Fruit fly (Drosophila melanogaster): ENCODE data around the gene Or85e.

The Or85e gene

dm6 chr3R:8652731-8653130 lies 17.1 kb upstream of the Or85e start, which contains the start of the genes Sys1 and Dhod (continued):
- TF ChIP-seq dysf (GFP tag; IDR thresholded peaks at IDR 0.05) (peak; percentile 37; the same call in 1 of the 3 replicates), CG34422 (GFP tag; IDR thresholded peaks at IDR 0.05) (peak; percentile 85; the same call in 2 of the 3 replicates), Fer1 (GFP tag; optimal IDR thresholded peaks at IDR 0.05) (peak; percentile 65), kni (GFP tag; optimal IDR thresholded peaks at IDR 0.05) (no peak), tll (GFP tag; optimal IDR thresholded peaks at IDR 0.05) (peak in 1 of 2 experiments; percentile 25), maf-S (GFP tag; optimal IDR thresholded peaks at IDR 0.05) (peak; percentile 67), ro (GFP tag; IDR thresholded peaks at IDR 0.05) (no peak), CG14014 (GFP tag; IDR thresholded peaks at IDR 0.05) (peak; percentile 59; the same call in 1 of the 2 replicates), Dbx (GFP tag; IDR thresholded peaks at IDR 0.05) (peak; percentile 77), toy (GFP tag; IDR thresholded peaks at IDR 0.05) (no peak), GATAe (GFP tag; conservative IDR thresholded peaks at IDR 0.05) (no peak), D (optimal IDR thresholded peaks at IDR 0.05) (no peak), D (GFP tag; optimal IDR thresholded peaks at IDR 0.05) (no peak), HLH54F (GFP tag; optimal IDR thresholded peaks at IDR 0.05) (peak; percentile 74), CG18619 (GFP tag; optimal IDR thresholded peaks at IDR 0.05) (peak; percentile 36), hkb (optimal IDR thresholded peaks at IDR 0.05) (no peak), hkb (GFP tag; IDR thresholded peaks at IDR 0.05) (peak; percentile 65; the same call in 1 of the 2 replicates), CG15269 (tag; optimal IDR thresholded peaks at IDR 0.05) (peak; percentile 64), Chrac-16 (GFP tag; optimal IDR thresholded peaks at IDR 0.05) (peak; percentile 51), CG13894 (tag; optimal IDR thresholded peaks at IDR 0.05) (peak; percentile 71), Nf-YA (GFP tag; IDR thresholded peaks at IDR 0.05) (peak; percentile 24; the same call in 1 of the 2 replicates), CG10979 (tag; optimal IDR thresholded peaks at IDR 0.05) (peak; percentile 61), CG13287 (GFP tag; IDR thresholded peaks at IDR 0.05; ENCODE audit: partially characterized antibody) (peak; percentile 90), sens-2 (GFP tag; IDR thresholded peaks at IDR 0.05) (peak; percentile 36; the same call in 1 of the 2 replicates), CG9817 (tag; optimal IDR thresholded peaks at IDR 0.05) (peak; percentile 56), so (GFP tag; IDR thresholded peaks at IDR 0.05) (peak; percentile 70; the same call in 2 of the 3 replicates), Hsf (GFP tag; optimal IDR thresholded peaks at IDR 0.05) (peak; percentile 75), CG1529 (GFP tag; optimal IDR thresholded peaks at IDR 0.05) (no peak), zen2 (GFP tag; IDR thresholded peaks at IDR 0.05; ENCODE audit: partially characterized antibody) (peak; percentile 83; the same call in 2 of the 3 replicates), Fer3 (tag; optimal IDR thresholded peaks at IDR 0.05) (peak; percentile 40), chm (GFP tag; IDR thresholded peaks at IDR 0.05) (no peak; the same call in 1 of the 2 replicates), CG3281 (GFP tag; optimal IDR thresholded peaks at IDR 0.05) (peak; percentile 55), CG32767 (GFP tag; IDR thresholded peaks at IDR 0.05) (peak; percentile 65; the same call in 1 of the 2 replicates), CG6175 (GFP tag; IDR thresholded peaks at IDR 0.05) (no peak), cg (GFP tag; optimal IDR thresholded peaks at IDR 0.05) (no peak), TFAM (GFP tag; optimal IDR thresholded peaks at IDR 0.05) (no peak), Stat92E (GFP tag; optimal IDR thresholded peaks at IDR 0.05) (no peak), CG7372 (GFP tag; IDR thresholded peaks at IDR 0.05) (peak; percentile 27; the same call in 1 of the 2 replicates), CG7987 (GFP tag; optimal IDR thresholded peaks at IDR 0.05) (peak; percentile 14), NfI (GFP tag; optimal IDR thresholded peaks at IDR 0.05) (peak; percentile 55), Poxn (GFP tag; IDR thresholded peaks at IDR 0.05) (no peak), pros (GFP tag; optimal IDR thresholded peaks at IDR 0.05) (no peak), lmd (GFP tag; IDR thresholded peaks at IDR 0.05) (peak; percentile 68), CG3726 (GFP tag; IDR thresholded peaks at IDR 0.05) (no peak), CG1602 (GFP tag; optimal IDR thresholded peaks at IDR 0.05) (peak; percentile 44), CG6765 (GFP tag; optimal IDR thresholded peaks at IDR 0.05) (no peak), CG32772 (GFP tag; IDR thresholded peaks at IDR 0.05) (peak; percentile 60), gem (tag; optimal IDR thresholded peaks at IDR 0.05) (peak; percentile 75), Vsx1 (GFP tag; optimal IDR thresholded peaks at IDR 0.05) (no peak), CG6272 (GFP tag; IDR thresholded peaks at IDR 0.05) (peak; percentile 75)

Data from whole organism, embryonic.